Fruit fly (Drosophila melanogaster): ENCODE measurements around the gene CG31457.

DNA sequence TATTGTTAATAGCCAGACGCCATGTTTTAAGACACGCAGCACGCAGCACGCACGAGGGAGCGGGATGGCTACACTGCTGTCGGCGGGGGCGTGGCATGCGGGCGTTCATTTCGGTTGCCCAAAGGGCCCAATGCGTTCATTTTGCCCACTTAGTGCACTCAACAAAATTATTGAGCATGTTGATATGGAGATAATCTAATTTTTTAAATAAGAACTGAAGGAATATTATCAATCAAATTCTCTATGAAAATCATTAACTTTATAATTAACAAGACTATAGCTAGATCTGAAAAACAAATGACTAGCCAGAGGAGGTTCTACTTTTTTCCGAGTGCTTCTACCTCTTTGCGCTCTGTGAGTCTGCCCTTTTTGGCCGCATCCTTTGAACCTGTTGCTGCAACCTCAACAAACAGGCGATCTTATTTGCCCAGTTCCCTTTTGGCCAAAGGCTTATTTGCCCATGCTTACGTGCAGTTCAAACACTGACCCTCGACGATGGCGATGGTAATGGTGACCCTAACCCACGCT, 5.6 kb upstream of the CG31457 start:
- no peak for TF ChIP-seq ttk (optimal IDR thresholded peaks at IDR 0.05)
- TF ChIP-seq psq (optimal IDR thresholded peaks at IDR 0.05): no peak
- no peak for TF ChIP-seq Sin3A (optimal IDR thresholded peaks at IDR 0.05)
- no peak for TF ChIP-seq Myc (optimal IDR thresholded peaks at IDR 0.05)
- no peak for TF ChIP-seq h (optimal IDR thresholded peaks at IDR 0.05)
- no peak for TF ChIP-seq insv (optimal IDR thresholded peaks at IDR 0.05)

All from Kc167 (cell line).